Worm (Caenorhabditis elegans) whole organism, L1 larva: ENCODE results near the gene cutl-19.

Experiments
- C04F5.9 ChIP-seq: sonication (generic microtip); optimal IDR thresholded peaks from 2 replicates; lab custom pipeline; 2016; ENCODE audit warnings: missing genetic modification characterization, missing compliant biosample characterization
- C16A3.4 ChIP-seq: fragments of 150-350 bp; optimal IDR thresholded peaks from 2 replicates; lab custom pipeline; 2014; ENCODE audit warnings: missing biosample characterization, missing genetic modification characterization
- C34B4.2 ChIP-seq: sonication (generic microtip); optimal IDR thresholded peaks from 2 replicates; lab custom pipeline; 2017; ENCODE audit warnings: mild to moderate bottlenecking, missing genetic modification characterization, missing compliant biosample characterization
- F16B12.6 ChIP-seq: fragments of 150-350 bp; optimal IDR thresholded peaks from 2 replicates; lab custom pipeline; 2014; ENCODE audit warnings: missing biosample characterization, missing genetic modification characterization
- Y116A8C.19 ChIP-seq: sonication (generic microtip); optimal IDR thresholded peaks from 2 replicates; lab custom pipeline; 2016; ENCODE audit warnings: missing compliant biosample characterization, missing genetic modification characterization, borderline replicate concordance
- aha-1 ChIP-seq: fragments of 150-350 bp; optimal IDR thresholded peaks from 2 replicates; lab custom pipeline; 2014; ENCODE audit warnings: missing biosample characterization, missing genetic modification characterization
- alr-1 ChIP-seq: fragments of 200-800 bp; sonication (Bioruptor generic); optimal IDR thresholded peaks from 2 replicates; lab custom pipeline; 2018; ENCODE audit warnings: borderline replicate concordance, mild to moderate bottlenecking, missing genetic modification characterization, missing compliant biosample characterization
- aly-2 ChIP-seq: fragments of 150-350 bp; optimal IDR thresholded peaks from 2 replicates; lab custom pipeline; 2014; ENCODE audit warnings: missing biosample characterization, missing genetic modification characterization
- blmp-1 ChIP-seq: fragments of 150-350 bp; optimal IDR thresholded peaks from 2 replicates; lab custom pipeline; 2014; ENCODE audit warnings: missing biosample characterization, missing genetic modification characterization
- ceh-82 ChIP-seq, 3 experiments: fragments of 150-350 bp in 1 of 3; sonication (generic microtip) in 2 of 3; optimal IDR thresholded peaks; 2 replicates each; lab custom pipeline; 2014 to 2017; ENCODE audit warnings: missing biosample characterization in 3 of 3, missing genetic modification characterization in 3 of 3
- ces-1 ChIP-seq: fragments of 150-350 bp; optimal IDR thresholded peaks from 2 replicates; lab custom pipeline; 2014; ENCODE audit warnings: missing biosample characterization, missing genetic modification reagents, missing genetic modification characterization
- dpl-1 ChIP-seq, 3 experiments: fragments of 150-350 bp in 2 of 3; sonication (generic microtip) in 1 of 3; optimal IDR thresholded peaks; 2 replicates each; lab custom pipeline; 2014 to 2017; ENCODE audit warnings: missing biosample characterization in 3 of 3, missing genetic modification characterization in 3 of 3, missing genetic modification reagents in 3 of 3
- efl-3 ChIP-seq: fragments of 200-800 bp; sonication (Bioruptor generic); optimal IDR thresholded peaks from 2 replicates; lab custom pipeline; 2018; ENCODE audit warnings: mild to moderate bottlenecking, missing genetic modification characterization, missing compliant biosample characterization
- elt-2 ChIP-seq: sonication (generic microtip); optimal IDR thresholded peaks from 2 replicates; lab custom pipeline; 2016; ENCODE audit warnings: missing genetic modification characterization, mild to moderate bottlenecking, inconsistent platforms, missing compliant biosample characterization, missing genetic modification reagents
- ets-5 ChIP-seq: fragments of 200-800 bp; sonication (Bioruptor generic); IDR thresholded peaks from 2 replicates; pipeline ENCODE4 v1.3.6; 2022; ENCODE audit warnings: missing genetic modification characterization, missing compliant biosample characterization
- grh-1 ChIP-seq: fragments of 200-800 bp; sonication (Bioruptor generic); IDR thresholded peaks from 2 replicates; pipeline ENCODE4 v1.3.6; 2022; ENCODE audit warnings: missing genetic modification reagents, missing genetic modification characterization, missing compliant biosample characterization
- hlh-17 ChIP-seq: fragments of 200-800 bp; sonication (Bioruptor generic); optimal IDR thresholded peaks from 2 replicates; lab custom pipeline; 2018; ENCODE audit warnings: missing genetic modification characterization, mild to moderate bottlenecking, missing compliant biosample characterization, moderate library complexity, borderline replicate concordance
- hlh-4 ChIP-seq: sonication (generic microtip); optimal IDR thresholded peaks from 2 replicates; lab custom pipeline; 2016; ENCODE audit warnings: mild to moderate bottlenecking, missing genetic modification characterization, missing compliant biosample characterization
- hpl-2 ChIP-seq: fragments of 150-350 bp; optimal IDR thresholded peaks from 2 replicates; lab custom pipeline; 2014; ENCODE audit warnings: missing biosample characterization, missing genetic modification reagents, missing genetic modification characterization
- isw-1 ChIP-seq: fragments of 200-800 bp; sonication (Bioruptor generic); IDR thresholded peaks from 2 replicates; pipeline ENCODE4 v1.3.6; 2022; ENCODE audit warnings: missing genetic modification characterization, missing compliant biosample characterization
- jun-1 ChIP-seq: fragments of 150-350 bp; optimal IDR thresholded peaks from 2 replicates; lab custom pipeline; 2014; ENCODE audit warnings: missing biosample characterization, missing genetic modification reagents, missing genetic modification characterization
- lin-13 ChIP-seq: fragments of 150-350 bp; optimal IDR thresholded peaks from 2 replicates; lab custom pipeline; 2014; ENCODE audit warnings: missing biosample characterization, missing genetic modification reagents, missing genetic modification characterization
- lin-15B ChIP-seq: fragments of 150-350 bp; sonication (generic microtip); optimal IDR thresholded peaks from 3 replicates; lab custom pipeline; 2014; ENCODE audit warnings: missing biosample characterization, missing genetic modification characterization
- lin-35 ChIP-seq, 2 experiments: fragments of 150-350 bp; optimal IDR thresholded peaks; 2 replicates each; lab custom pipeline; 2014; ENCODE audit warnings: missing biosample characterization in 2 of 2, missing genetic modification characterization in 2 of 2, missing genetic modification reagents in 2 of 2
- lin-39 ChIP-seq: fragments of 150-350 bp; optimal IDR thresholded peaks from 2 replicates; lab custom pipeline; 2014; ENCODE audit warnings: missing biosample characterization, missing genetic modification reagents, missing genetic modification characterization
- lir-3 ChIP-seq: sonication (generic microtip); optimal IDR thresholded peaks from 2 replicates; lab custom pipeline; 2016; ENCODE audit warnings: mild to moderate bottlenecking, missing genetic modification characterization, moderate library complexity, missing compliant biosample characterization; ENCODE audit not compliant: poor library complexity
- mab-9 ChIP-seq: fragments of 200-800 bp; sonication (Bioruptor generic); IDR thresholded peaks from 2 replicates; pipeline ENCODE4 v1.3.6; 2022; ENCODE audit warnings: missing genetic modification reagents, missing genetic modification characterization, missing compliant biosample characterization
- mep-1 ChIP-seq: fragments of 150-350 bp; optimal IDR thresholded peaks from 2 replicates; lab custom pipeline; 2014; ENCODE audit warnings: missing biosample characterization, missing genetic modification characterization
- nhr-12 ChIP-seq: sonication (generic microtip); optimal IDR thresholded peaks from 2 replicates; lab custom pipeline; 2017; ENCODE audit warnings: missing biosample characterization, missing genetic modification characterization
- nhr-19 ChIP-seq: fragments of 200-800 bp; sonication (Bioruptor generic); conservative IDR thresholded peaks from 2 replicates; pipeline ENCODE4 v1.3.6; 2022; ENCODE audit warnings: missing genetic modification characterization, missing compliant biosample characterization
- nhr-28 ChIP-seq: fragments of 150-350 bp; optimal IDR thresholded peaks from 2 replicates; lab custom pipeline; 2014; ENCODE audit warnings: missing biosample characterization, missing genetic modification characterization
- nhr-47 ChIP-seq: sonication (generic microtip); optimal IDR thresholded peaks from 2 replicates; lab custom pipeline; 2016; ENCODE audit warnings: mild to moderate bottlenecking, missing genetic modification characterization, moderate library complexity, missing compliant biosample characterization
- nhr-77 ChIP-seq: fragments of 150-350 bp; optimal IDR thresholded peaks from 2 replicates; lab custom pipeline; 2014; ENCODE audit warnings: missing biosample characterization, missing genetic modification characterization
- nhr-85 ChIP-seq: sonication (generic microtip); peaks from one replicate; lab custom pipeline; 2016; ENCODE audit warnings: missing genetic modification characterization, inconsistent platforms, missing compliant biosample characterization
- nhr-90 ChIP-seq: sonication (generic microtip); optimal IDR thresholded peaks from 2 replicates; lab custom pipeline; 2016; ENCODE audit warnings: mild to moderate bottlenecking, missing genetic modification characterization, missing compliant biosample characterization; ENCODE audit not compliant: poor library complexity
- pax-3 ChIP-seq: fragments of 200-800 bp; sonication (Bioruptor generic); optimal IDR thresholded peaks from 2 replicates; lab custom pipeline; 2018; ENCODE audit warnings: mild to moderate bottlenecking, missing genetic modification characterization, moderate library complexity, missing compliant biosample characterization
- pqm-1 ChIP-seq: sonication (generic microtip); optimal IDR thresholded peaks from 3 replicates; lab custom pipeline; 2017; ENCODE audit warnings: missing biosample characterization, missing genetic modification characterization
- snu-23 ChIP-seq: sonication (generic microtip); optimal IDR thresholded peaks from 2 replicates; lab custom pipeline; 2016; ENCODE audit warnings: missing genetic modification characterization, missing compliant biosample characterization
- sox-4 ChIP-seq: sonication (generic microtip); optimal IDR thresholded peaks from 2 replicates; lab custom pipeline; 2016; ENCODE audit warnings: missing genetic modification characterization, missing compliant biosample characterization
- sptf-1 ChIP-seq: fragments of 150-350 bp; optimal IDR thresholded peaks from 2 replicates; lab custom pipeline; 2014; ENCODE audit warnings: missing biosample characterization, missing genetic modification characterization
- swsn-7 ChIP-seq: sonication (generic microtip); optimal IDR thresholded peaks from 2 replicates; lab custom pipeline; 2016; ENCODE audit warnings: missing genetic modification characterization, missing compliant biosample characterization
- tbx-2 ChIP-seq: sonication (generic microtip); optimal IDR thresholded peaks from 2 replicates; lab custom pipeline; 2016; ENCODE audit warnings: missing genetic modification characterization, missing compliant biosample characterization
- tlp-1 ChIP-seq: fragments of 150-350 bp; optimal IDR thresholded peaks from 2 replicates; lab custom pipeline; 2014; ENCODE audit warnings: missing biosample characterization, missing genetic modification characterization
- unc-130 ChIP-seq: fragments of 150-350 bp; optimal IDR thresholded peaks from 2 replicates; lab custom pipeline; 2017; ENCODE audit warnings: missing biosample characterization, missing genetic modification characterization, inconsistent platforms
- unc-30 ChIP-seq: sonication (generic microtip); optimal IDR thresholded peaks from 2 replicates; lab custom pipeline; 2017; ENCODE audit warnings: missing biosample characterization, missing genetic modification characterization
- unc-86 ChIP-seq: sonication (generic microtip); optimal IDR thresholded peaks from 2 replicates; lab custom pipeline; 2016; ENCODE audit warnings: missing genetic modification characterization, missing compliant biosample characterization
- unc-98 ChIP-seq: fragments of 200-800 bp; sonication (Bioruptor generic); IDR thresholded peaks from 2 replicates; pipeline ENCODE4 v1.3.6; 2022; ENCODE audit warnings: missing genetic modification characterization, missing compliant biosample characterization
- vab-15 ChIP-seq: sonication (generic microtip); optimal IDR thresholded peaks from 2 replicates; lab custom pipeline; 2017; ENCODE audit warnings: missing genotype, mild to moderate bottlenecking, missing genetic modification characterization, missing compliant biosample characterization
- xbp-1 ChIP-seq: sonication (generic microtip); optimal IDR thresholded peaks from 2 replicates; lab custom pipeline; 2016; ENCODE audit warnings: missing genetic modification characterization, missing compliant biosample characterization
- zag-1 ChIP-seq: fragments of 150-350 bp; optimal IDR thresholded peaks from 2 replicates; lab custom pipeline; 2014; ENCODE audit warnings: missing biosample characterization, missing genetic modification characterization
- zip-4 ChIP-seq: fragments of 200-800 bp; sonication (Bioruptor generic); optimal IDR thresholded peaks from 2 replicates; lab custom pipeline; 2018; ENCODE audit warnings: mild to moderate bottlenecking, missing genetic modification characterization, moderate library complexity, missing compliant biosample characterization
- ztf-11 ChIP-seq, 2 experiments: sonication (generic microtip); optimal IDR thresholded peaks; 2 replicates each; lab custom pipeline; 2016 to 2017; ENCODE audit warnings: missing genetic modification characterization in 2 of 2, missing biosample characterization in 1 of 2, missing compliant biosample characterization in 1 of 2
- ztf-4 ChIP-seq: fragments of 150-350 bp; optimal IDR thresholded peaks from 2 replicates; lab custom pipeline; 2014; ENCODE audit warnings: missing biosample characterization, missing genetic modification characterization

Gene cutl-19

DNA sequence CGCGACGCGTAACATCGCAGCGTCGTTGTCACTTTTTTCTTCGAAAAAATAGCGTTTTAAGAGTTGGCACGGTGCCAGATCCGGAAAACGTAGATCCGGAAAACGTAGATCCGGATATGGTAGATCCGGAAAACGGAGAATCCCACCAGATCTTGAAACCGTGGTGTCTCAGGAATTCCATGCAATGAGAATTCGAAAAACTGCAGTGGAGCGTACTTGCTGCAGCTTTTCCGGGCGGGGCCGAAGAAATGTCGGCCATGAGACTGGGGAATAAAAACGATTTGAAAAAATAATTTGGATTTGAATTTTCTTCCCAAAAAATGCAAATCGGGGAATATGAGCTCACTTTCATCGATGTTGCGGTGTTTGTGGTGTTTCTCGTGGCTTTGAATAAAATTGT, 44.9 kb downstream of the cutl-19 start, which contains the start of gene K10D2.5 (continued):
- peak; percentile 14 for TF ChIP-seq zag-1
- peak; percentile 90 for TF ChIP-seq unc-130
- TF ChIP-seq C04F5.9 (tag; lab: Kevin White, UChicago), result peak; percentile 94
- peak; percentile 51 for TF ChIP-seq elt-2
- peak; percentile 83 for TF ChIP-seq hpl-2 (GFP tag; lab: Kevin White, UChicago)
- TF ChIP-seq ztf-4 (tag; lab: Kevin White, UChicago), result peak; percentile 47
- TF ChIP-seq nhr-85 (tag; lab: Kevin White, UChicago), result peak; percentile 95
- TF ChIP-seq lin-13 (GFP tag; lab: Kevin White, UChicago), result peak; percentile 95
- TF ChIP-seq pax-3 (tag; lab: Kevin White, UChicago), result peak; percentile 96
- no peak for TF ChIP-seq pqm-1 (tag; lab: Kevin White, UChicago)
- TF ChIP-seq unc-98 (GFP tag; lab: Robert Waterston, UW), result peak; percentile 98
- peak; percentile 84 for TF ChIP-seq Y116A8C.19 (tag; lab: Kevin White, UChicago)
- no peak for TF ChIP-seq ets-5
- peak; percentile 83 for TF ChIP-seq grh-1 (GFP tag; lab: Robert Waterston, UW)
- TF ChIP-seq aly-2 (tag; lab: Kevin White, UChicago), result peak; percentile 65
- TF ChIP-seq blmp-1, result peak; percentile 77
- peak in 1 of 2 experiments; percentile 99 for TF ChIP-seq ztf-11 (tag; optimal IDR thresholded peaks at IDR 0.05; lab: Kevin White, UChicago)
- TF ChIP-seq nhr-47 (tag; lab: Kevin White, UChicago), result peak; percentile 96
- TF ChIP-seq hlh-4 (tag; lab: Kevin White, UChicago), result no peak
- peak; percentile 96 for TF ChIP-seq snu-23 (GFP tag; lab: Kevin White, UChicago)
- peak; percentile 85 to 88 (median 88) for TF ChIP-seq dpl-1 (GFP tag; optimal IDR thresholded peaks at IDR 0.05; lab: Kevin White, UChicago)
- no peak for TF ChIP-seq ces-1 (GFP tag; lab: Kevin White, UChicago)
- TF ChIP-seq ceh-82 (tag; optimal IDR thresholded peaks at IDR 0.05; lab: Kevin White, UChicago), result peak; percentile 91 to 97 (median 95)
- peak; percentile 57 for TF ChIP-seq aha-1 (tag; lab: Kevin White, UChicago)
- TF ChIP-seq zip-4 (GFP tag; lab: Kevin White, UChicago), result peak; percentile 50
- peak; percentile 79 for TF ChIP-seq jun-1 (tag; lab: Kevin White, UChicago)
- peak; percentile 96 for TF ChIP-seq tbx-2
- peak; percentile 97 for TF ChIP-seq isw-1 (GFP tag; lab: Robert Waterston, UW)
- TF ChIP-seq lin-15B, result peak; percentile 98
- peak; percentile 92 for TF ChIP-seq swsn-7 (tag; lab: Kevin White, UChicago)
- TF ChIP-seq nhr-28, result no peak
- peak; percentile 73 for TF ChIP-seq F16B12.6
- no peak for TF ChIP-seq sptf-1 (tag; lab: Kevin White, UChicago)
- peak; percentile 56 for TF ChIP-seq hlh-17 (GFP tag; lab: Kevin White, UChicago)
- peak; percentile 96 for TF ChIP-seq nhr-90 (tag; lab: Kevin White, UChicago)
- TF ChIP-seq efl-3 (GFP tag; lab: Kevin White, UChicago), result no peak
- no peak for TF ChIP-seq unc-30
- TF ChIP-seq vab-15 (tag; lab: Kevin White, UChicago), result peak; percentile 97
- TF ChIP-seq lin-39 (tag; lab: Kevin White, UChicago), result peak; percentile 71
- TF ChIP-seq unc-86 (tag; lab: Kevin White, UChicago), result peak; percentile 91
- TF ChIP-seq lin-35 (GFP tag; optimal IDR thresholded peaks at IDR 0.05; lab: Kevin White, UChicago), result peak; percentile 87 to 92
- TF ChIP-seq nhr-12 (tag; lab: Kevin White, UChicago), result no peak
- TF ChIP-seq sox-4 (tag; lab: Kevin White, UChicago), result peak; percentile 91
- TF ChIP-seq lir-3 (tag; lab: Kevin White, UChicago), result peak; percentile 98
- no peak for TF ChIP-seq alr-1
- TF ChIP-seq mep-1 (tag; lab: Kevin White, UChicago), result peak; percentile 94
- no peak for TF ChIP-seq C34B4.2 (tag; lab: Kevin White, UChicago)
- TF ChIP-seq nhr-77 (tag; lab: Kevin White, UChicago), result peak; percentile 89
- TF ChIP-seq nhr-19, result peak; percentile 95
- peak; percentile 95 for TF ChIP-seq xbp-1 (tag; lab: Kevin White, UChicago)
- peak; percentile 94 for TF ChIP-seq mab-9 (GFP tag; lab: Robert Waterston, UW)
- peak; percentile 94 for TF ChIP-seq C16A3.4 (tag; lab: Kevin White, UChicago)
- TF ChIP-seq tlp-1, result no peak
